Fruit fly (Drosophila melanogaster) ovary, adult (tissue): ENCODE data around the gene NimB5.

Source experiments
- CG17801 ChIP-seq: fragments of 200-800 bp; optimal IDR thresholded peaks from 2 replicates; lab custom pipeline; 2019; ENCODE audit warnings: missing biosample characterization, mild to moderate bottlenecking, missing genetic modification characterization, moderate library complexity; ENCODE audit not compliant: partially characterized antibody

NimB5 gene

dm6 chr2L:13969876-13970275 lies at the start of gene NimB5, which contains the start of gene NimB4:
NimB5 (plus strand) TSS chr2L:13970177.
NimB4 (minus strand) TSS chr2L:13969976.
- TF ChIP-seq CG17801 (GFP tag; lab: Kevin White, UChicago), result no peak

- TF ChIP-seq CG17801 (GFP tag; lab: Kevin White, UChicago), result no peak
Measured at dm6 chr2L:13923453-13923852, 46.5 kb upstream of the NimB5 start, which contains the start of gene Vajk1. Vajk1 (minus strand) TSS chr2L:13923553.

dm6 chr2L:13923984-13924383 lies 46.0 kb upstream of the NimB5 start:
- no peak for TF ChIP-seq CG17801 (GFP tag; lab: Kevin White, UChicago)

dm6 chr2L:13925699-13926098 lies 44.3 kb upstream of the NimB5 start:
- no peak for TF ChIP-seq CG17801 (GFP tag; lab: Kevin White, UChicago)

- no peak for TF ChIP-seq CG17801 (GFP tag; lab: Kevin White, UChicago)
Measured at dm6 chr2L:13928461-13928860, 41.5 kb upstream of the NimB5 start.

dm6 chr2L:13931318-13931717 lies 38.7 kb upstream of the NimB5 start, which contains the start of gene CG42711:
CG42711 (minus strand) TSS chr2L:13931362.
- no peak for TF ChIP-seq CG17801 (GFP tag; lab: Kevin White, UChicago)

- no peak for TF ChIP-seq CG17801 (GFP tag; lab: Kevin White, UChicago)
Measured at dm6 chr2L:13934542-13935065, 35.4 kb upstream of the NimB5 start, which contains the start of gene Vajk2. Vajk2 (minus strand) TSS chr2L:13934692.

dm6 chr2L:13947476-13947875 lies 22.5 kb upstream of the NimB5 start, which contains the start of gene Vajk3:
Vajk3 (minus strand) TSS chr2L:13947476.
- TF ChIP-seq CG17801 (GFP tag; lab: Kevin White, UChicago), result no peak

- TF ChIP-seq CG17801 (GFP tag; lab: Kevin White, UChicago), result no peak
Measured at dm6 chr2L:13949789-13950188, 20.2 kb upstream of the NimB5 start.

- no peak for TF ChIP-seq CG17801 (GFP tag; lab: Kevin White, UChicago)
Measured at dm6 chr2L:13955775-13956174, 14.2 kb upstream of the NimB5 start.

- no peak for TF ChIP-seq CG17801 (GFP tag; lab: Kevin White, UChicago)
Measured at dm6 chr2L:13957239-13957638, 12.7 kb upstream of the NimB5 start, which contains the start of gene NimA. NimA (plus strand) TSS chr2L:13957539.

- no peak for TF ChIP-seq CG17801 (GFP tag; lab: Kevin White, UChicago)
Measured at dm6 chr2L:13960399-13960798, 9.6 kb upstream of the NimB5 start.

dm6 chr2L:13963467-13964122 lies 6.4 kb upstream of the NimB5 start, which contains the start of gene NimB1:
NimB1 (plus strand) TSS chr2L:13963507.
- no peak for TF ChIP-seq CG17801 (GFP tag; lab: Kevin White, UChicago)

dm6 chr2L:13966732-13967316 lies 3.2 kb upstream of the NimB5 start, which contains the start of gene NimB2:
NimB2 (minus strand) TSS chr2L:13967018.
- no peak for TF ChIP-seq CG17801 (GFP tag; lab: Kevin White, UChicago)

- TF ChIP-seq CG17801 (GFP tag; lab: Kevin White, UChicago), result no peak
Measured at dm6 chr2L:13967846-13968350, 2.1 kb upstream of the NimB5 start, which contains the start of gene NimB3. NimB3 (minus strand) TSS chr2L:13967985.
